Fruit fly (Drosophila melanogaster): ENCODE measurements around the gene Atg1.

- no peak for TF ChIP-seq CG17806 (tag; optimal IDR thresholded peaks at IDR 0.05)
- no peak for TF ChIP-seq Snoo (tag; optimal IDR thresholded peaks at IDR 0.05)
These were observed 13.2 kb downstream of the Atg1 start for dm6 chr3L:12791679-12792229.
